Fruit fly (Drosophila melanogaster) whole organism, embryonic: ENCODE measurements around the gene cic.

Experiments used
- Awh ChIP-seq: fragments of 200-800 bp; sonication (Bioruptor generic); IDR thresholded peaks from 2 replicates; pipeline ENCODE4, ENCODE4 v1.3.6; 2022; ENCODE audit warnings: missing biosample characterization, missing genetic modification characterization
- CG10431 ChIP-seq: fragments of 200-800 bp; sonication (Bioruptor generic); optimal IDR thresholded peaks from 3 replicates; lab custom pipeline; 2018; ENCODE audit warnings: missing biosample characterization, mild to moderate bottlenecking, missing genetic modification characterization
- CG10979 ChIP-seq: fragments of 200-800 bp; sonication (Bioruptor generic); optimal IDR thresholded peaks from 2 replicates; lab custom pipeline; 2018; ENCODE audit warnings: missing biosample characterization, mild to moderate bottlenecking, missing genetic modification characterization, moderate library complexity
- CG11085 ChIP-seq: fragments of 200-800 bp; sonication (Bioruptor generic); IDR thresholded peaks from 2 replicates; pipeline ENCODE4 v1.3.6; 2022; ENCODE audit warnings: missing biosample characterization, missing genetic modification characterization
- CG11695 ChIP-seq: fragments of 200-800 bp; sonication (Bioruptor generic); IDR thresholded peaks from 3 replicates; pipeline ENCODE4 v1.3.6; 2022; ENCODE audit warnings: missing biosample characterization, missing genetic modification characterization
- CG12219 ChIP-seq: fragments of 200-800 bp; sonication (Bioruptor generic); optimal IDR thresholded peaks from 3 replicates; lab custom pipeline; 2018; ENCODE audit warnings: missing biosample characterization, mild to moderate bottlenecking, missing genetic modification characterization
- CG12744 ChIP-seq: fragments of 200-800 bp; sonication (Bioruptor generic); optimal IDR thresholded peaks from 2 replicates; lab custom pipeline; 2016; ENCODE audit warnings: missing biosample characterization, missing genetic modification characterization
- CG17829 ChIP-seq: fragments of 200-800 bp; optimal IDR thresholded peaks from 2 replicates; lab custom pipeline; 2019; ENCODE audit warnings: missing biosample characterization, mild to moderate bottlenecking, missing genetic modification characterization, moderate library complexity
- CG18011 ChIP-seq: fragments of 200-800 bp; sonication (Bioruptor generic); optimal IDR thresholded peaks from 2 replicates; lab custom pipeline; 2017; ENCODE audit warnings: missing biosample characterization, missing genetic modification characterization, mild to moderate bottlenecking, moderate library complexity, missing genotype
- CG18262 ChIP-seq: fragments of 200-800 bp; optimal IDR thresholded peaks from 3 replicates; lab custom pipeline; 2019; ENCODE audit warnings: missing biosample characterization, mild to moderate bottlenecking, missing genetic modification characterization, moderate library complexity
- CG2199 ChIP-seq: fragments of 200-800 bp; sonication (Bioruptor generic); IDR thresholded peaks from 3 replicates; pipeline ENCODE4 v1.3.6; 2022; ENCODE audit warnings: missing biosample characterization, missing genetic modification characterization
- CG3163 ChIP-seq: fragments of 200-800 bp; sonication (Bioruptor generic); optimal IDR thresholded peaks from 3 replicates; lab custom pipeline; 2016; ENCODE audit warnings: missing biosample characterization, missing genetic modification characterization
- CG3281 ChIP-seq: fragments of 200-800 bp; sonication (Bioruptor generic); optimal IDR thresholded peaks from 3 replicates; lab custom pipeline; 2017; ENCODE audit warnings: missing biosample characterization, mild to moderate bottlenecking, missing genetic modification characterization
- CG5180 ChIP-seq: fragments of 200-800 bp; sonication (Bioruptor generic); optimal IDR thresholded peaks from 3 replicates; lab custom pipeline; 2017; ENCODE audit warnings: missing biosample characterization, missing genetic modification characterization, mild to moderate bottlenecking, moderate library complexity, missing genetic modification reagents
- CG6765 ChIP-seq: fragments of 200-800 bp; sonication (Bioruptor generic); optimal IDR thresholded peaks from 3 replicates; lab custom pipeline; 2017; ENCODE audit warnings: missing biosample characterization, mild to moderate bottlenecking, missing genetic modification characterization
- CG8765 ChIP-seq: fragments of 200-800 bp; sonication (Bioruptor generic); IDR thresholded peaks from 2 replicates; pipeline ENCODE4 v1.3.6; 2022; ENCODE audit warnings: missing biosample characterization, missing genetic modification characterization
- CG8944 ChIP-seq: fragments of 200-800 bp; sonication (Bioruptor generic); optimal IDR thresholded peaks from 3 replicates; lab custom pipeline; 2016; ENCODE audit warnings: missing biosample characterization, missing genetic modification characterization
- CoRest ChIP-seq: fragments of 200-800 bp; sonication (Bioruptor generic); optimal IDR thresholded peaks from 3 replicates; lab custom pipeline; 2018; ENCODE audit warnings: missing biosample characterization, mild to moderate bottlenecking, missing genetic modification characterization, moderate library complexity
- D19A ChIP-seq: fragments of 200-800 bp; optimal IDR thresholded peaks from 3 replicates; lab custom pipeline; 2019; ENCODE audit warnings: missing biosample characterization, mild to moderate bottlenecking, missing genetic modification characterization, moderate library complexity
- Dip2 ChIP-seq: fragments of 200-800 bp; sonication (Bioruptor generic); IDR thresholded peaks from 2 replicates; pipeline ENCODE4 v1.3.6; 2022; ENCODE audit warnings: missing biosample characterization, missing genetic modification characterization
- Drgx ChIP-seq: fragments of 200-800 bp; sonication (Bioruptor generic); IDR thresholded peaks from 2 replicates; pipeline ENCODE4 v1.3.6; 2022; ENCODE audit warnings: missing biosample characterization, missing genetic modification characterization
- Fer3 ChIP-seq: fragments of 200-800 bp; sonication (Bioruptor generic); optimal IDR thresholded peaks from 2 replicates; lab custom pipeline; 2018; ENCODE audit warnings: missing biosample characterization, mild to moderate bottlenecking, missing genetic modification characterization, moderate library complexity
- Gsc ChIP-seq: fragments of 200-800 bp; sonication (Bioruptor generic); IDR thresholded peaks from 2 replicates; pipeline ENCODE4 v1.3.6; 2022; ENCODE audit warnings: missing biosample characterization, missing genetic modification characterization
- Hr3 ChIP-seq: fragments of 200-800 bp; sonication (Bioruptor generic); optimal IDR thresholded peaks from 3 replicates; lab custom pipeline; 2016; ENCODE audit warnings: missing biosample characterization, missing genetic modification characterization
- Jarid2 ChIP-seq: fragments of 200-800 bp; sonication (Bioruptor generic); optimal IDR thresholded peaks from 3 replicates; lab custom pipeline; 2017; ENCODE audit warnings: mild to moderate bottlenecking, missing biosample characterization, missing genetic modification reagents, missing genetic modification characterization
- Mes4 ChIP-seq: fragments of 200-800 bp; sonication (Bioruptor generic); optimal IDR thresholded peaks from 2 replicates; lab custom pipeline; 2016; ENCODE audit warnings: missing biosample characterization, missing genetic modification characterization
- NK7.1 ChIP-seq: fragments of 200-800 bp; sonication (Bioruptor generic); optimal IDR thresholded peaks from 3 replicates; lab custom pipeline; 2016; ENCODE audit warnings: missing biosample characterization, missing genetic modification characterization
- PHDP ChIP-seq: fragments of 200-800 bp; sonication (Bioruptor generic); optimal IDR thresholded peaks from 3 replicates; lab custom pipeline; 2018; ENCODE audit warnings: missing biosample characterization, mild to moderate bottlenecking, missing genetic modification characterization, moderate library complexity
- Poxn ChIP-seq: fragments of 200-800 bp; sonication (Bioruptor generic); IDR thresholded peaks from 2 replicates; pipeline ENCODE4 v1.3.6; 2022; ENCODE audit warnings: missing biosample characterization, missing genetic modification characterization
- TFAM ChIP-seq: fragments of 200-800 bp; sonication (Bioruptor generic); optimal IDR thresholded peaks from 2 replicates; lab custom pipeline; 2017; ENCODE audit warnings: missing biosample characterization, missing genetic modification characterization, inconsistent platforms
- YL-1 ChIP-seq: fragments of 200-800 bp; sonication (Bioruptor generic); optimal IDR thresholded peaks from 3 replicates; lab custom pipeline; 2017; ENCODE audit warnings: missing biosample characterization, mild to moderate bottlenecking, missing genetic modification characterization
- cg ChIP-seq: fragments of 200-800 bp; sonication (Bioruptor generic); optimal IDR thresholded peaks from 3 replicates; lab custom pipeline; 2019; ENCODE audit warnings: missing biosample characterization, mild to moderate bottlenecking, missing genetic modification characterization, moderate library complexity
- danr ChIP-seq: fragments of 200-800 bp; sonication (Bioruptor generic); IDR thresholded peaks from 2 replicates; pipeline ENCODE4 v1.3.6; 2022; ENCODE audit warnings: missing biosample characterization, missing genetic modification characterization
- emc ChIP-seq: fragments of 200-800 bp; sonication (Bioruptor generic); optimal IDR thresholded peaks from 2 replicates; lab custom pipeline; 2016; ENCODE audit warnings: missing biosample characterization, missing genetic modification characterization
- en ChIP-seq: fragments of 200-800 bp; sonication (Bioruptor generic); optimal IDR thresholded peaks from 2 replicates; lab custom pipeline; 2016; ENCODE audit warnings: missing biosample characterization, missing genetic modification characterization
- ewg ChIP-seq: fragments of 200-800 bp; sonication (Bioruptor generic); optimal IDR thresholded peaks from 3 replicates; lab custom pipeline; 2017; ENCODE audit warnings: mild to moderate bottlenecking, missing biosample characterization, missing genetic modification reagents, missing genetic modification characterization
- jigr1 ChIP-seq: fragments of 200-800 bp; sonication (Bioruptor generic); IDR thresholded peaks from 3 replicates; pipeline ENCODE4 v1.3.6; 2022; ENCODE audit warnings: missing biosample characterization, missing genetic modification characterization
- kah ChIP-seq: fragments of 200-800 bp; sonication (Bioruptor generic); optimal IDR thresholded peaks from 2 replicates; lab custom pipeline; 2018; ENCODE audit warnings: missing biosample characterization, mild to moderate bottlenecking, missing genetic modification characterization
- lola ChIP-seq, 3 experiments: fragments of >200 bp in 2 of 3; fragments of 200-800 bp in 1 of 3; sonication (Bioruptor generic) in 1 of 3; optimal IDR thresholded peaks; 2 replicates each; lab custom pipeline; 2017 to 2019; ENCODE audit warnings: missing biosample characterization in 3 of 3, missing genetic modification characterization in 3 of 3, mild to moderate bottlenecking in 1 of 3, moderate library complexity in 1 of 3
- pb ChIP-seq: fragments of 200-800 bp; sonication (Bioruptor generic); optimal IDR thresholded peaks from 3 replicates; lab custom pipeline; 2016; ENCODE audit warnings: missing biosample characterization, missing genetic modification characterization
- phol ChIP-seq: fragments of 200-800 bp; sonication (Bioruptor generic); optimal IDR thresholded peaks from 3 replicates; lab custom pipeline; 2018; ENCODE audit warnings: missing biosample characterization, mild to moderate bottlenecking, missing genetic modification characterization, moderate library complexity
- pnt ChIP-seq: fragments of 200-800 bp; sonication (Bioruptor generic); optimal IDR thresholded peaks from 3 replicates; lab custom pipeline; 2016; ENCODE audit warnings: missing biosample characterization, missing genetic modification characterization
- schlank ChIP-seq: fragments of 200-800 bp; sonication (Bioruptor generic); optimal IDR thresholded peaks from 2 replicates; lab custom pipeline; 2018; ENCODE audit warnings: missing biosample characterization, mild to moderate bottlenecking, missing genetic modification characterization
- sima ChIP-seq: fragments of 200-800 bp; sonication (Bioruptor generic); optimal IDR thresholded peaks from 2 replicates; lab custom pipeline; 2016; ENCODE audit warnings: missing biosample characterization, missing genetic modification characterization
- sr ChIP-seq: fragments of 200-800 bp; sonication (Bioruptor generic); IDR thresholded peaks from 3 replicates; pipeline ENCODE4 v1.3.6; 2022; ENCODE audit warnings: missing biosample characterization, missing genetic modification characterization
- stc ChIP-seq: fragments of 200-800 bp; sonication (Bioruptor generic); IDR thresholded peaks from 2 replicates; pipeline ENCODE4 v1.3.6; 2022; ENCODE audit warnings: missing biosample characterization, missing genetic modification characterization
- tll ChIP-seq, 2 experiments: fragments of 200-800 bp in 1 of 2; fragments of >200 bp in 1 of 2; sonication (Bioruptor generic) in 1 of 2; optimal IDR thresholded peaks; 2 replicates each; lab custom pipeline; 2017 to 2019; ENCODE audit warnings: missing biosample characterization in 2 of 2, missing genetic modification characterization in 2 of 2, mild to moderate bottlenecking in 1 of 2, moderate library complexity in 1 of 2
- trem ChIP-seq: fragments of 200-800 bp; optimal IDR thresholded peaks from 3 replicates; lab custom pipeline; 2019; ENCODE audit warnings: missing biosample characterization, mild to moderate bottlenecking, missing genetic modification characterization, moderate library complexity
- trh ChIP-seq: fragments of 200-800 bp; sonication (Bioruptor generic); optimal IDR thresholded peaks from 2 replicates; lab custom pipeline; 2016; ENCODE audit warnings: missing biosample characterization, missing genetic modification characterization
- zfh1 ChIP-seq: fragments of 200-800 bp; sonication (Bioruptor generic); IDR thresholded peaks from 3 replicates; pipeline ENCODE4 v1.3.6; 2022; ENCODE audit warnings: missing biosample characterization, missing genetic modification characterization

cic gene

DNA sequence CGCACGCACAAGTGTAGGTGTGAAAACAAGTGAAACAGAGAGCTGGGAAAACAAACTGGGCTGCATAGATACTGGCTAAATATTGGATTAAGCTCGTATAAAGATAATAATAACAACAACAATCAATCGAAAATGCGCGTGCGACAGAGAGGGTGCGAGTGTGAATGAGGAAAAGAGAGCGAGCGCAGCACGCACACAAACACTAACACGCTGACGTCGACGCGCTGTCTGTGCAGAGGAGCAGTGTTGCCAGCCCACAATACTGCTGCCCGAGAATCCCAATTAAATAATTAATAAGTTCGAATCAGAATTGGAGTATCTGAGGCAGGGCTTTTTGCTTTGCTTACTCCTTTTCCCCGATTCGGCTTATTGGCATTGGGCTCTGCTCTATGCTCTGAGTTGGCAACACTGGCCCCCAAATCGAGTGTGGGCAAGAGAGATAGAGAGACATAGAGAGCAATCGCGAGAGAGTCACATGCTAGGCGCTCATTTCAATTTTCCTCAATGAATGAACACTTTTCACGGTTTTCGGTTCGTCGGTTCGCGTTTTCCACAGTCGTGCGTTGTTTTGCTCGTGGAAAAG lies 523 bp downstream of the cic start (continued):
- TF ChIP-seq Dip2 (no peak), CG2199 (GFP tag; lab: Robert Waterston, UW) (peak; percentile 77; the same call in 2 of the 3 replicates), TFAM (GFP tag; lab: Kevin White, UChicago) (peak; percentile 45), zfh1 (peak; percentile 91), sr (GFP tag; lab: Robert Waterston, UW) (peak; percentile 71; the same call in 1 of the 3 replicates), tll (GFP tag; optimal IDR thresholded peaks at IDR 0.05; lab: Kevin White, UChicago) (no peak), Jarid2 (peak; percentile 83), CG3281 (GFP tag; lab: Kevin White, UChicago) (peak; percentile 81), danr (GFP tag; lab: Robert Waterston, UW) (peak; percentile 64), cg (GFP tag; lab: Kevin White, UChicago) (peak; percentile 86), sima (GFP tag; lab: Kevin White, UChicago) (peak; percentile 42), CG6765 (peak; percentile 43), NK7.1 (peak; percentile 41), Poxn (peak; percentile 60; the same call in 1 of the 2 replicates), CG5180 (GFP tag; lab: Kevin White, UChicago) (peak; percentile 27), CG12744 (GFP tag; lab: Kevin White, UChicago) (peak; percentile 67), CG18011 (GFP tag; lab: Kevin White, UChicago) (peak; percentile 80), schlank (tag; lab: Kevin White, UChicago) (peak; percentile 80), D19A (tag; lab: Kevin White, UChicago) (peak; percentile 43), CG11695 (peak; percentile 90), trh (no peak), CG17829 (tag; lab: Kevin White, UChicago) (peak; percentile 48), CG18262 (peak; percentile 71), phol (tag; lab: Kevin White, UChicago) (peak; percentile 76), pnt (peak; percentile 76), lola (GFP tag; optimal IDR thresholded peaks at IDR 0.05; lab: Kevin White, UChicago) (peak in 1 of 3 experiments; percentile 35), Fer3 (tag; lab: Kevin White, UChicago) (peak; percentile 85), Gsc (GFP tag; lab: Robert Waterston, UW) (no peak), CG12219 (GFP tag; lab: Kevin White, UChicago) (peak; percentile 70), CoRest (peak; percentile 63), CG8944 (GFP tag; lab: Kevin White, UChicago) (peak; percentile 85), Hr3 (GFP tag; lab: Kevin White, UChicago) (peak; percentile 54), pb (GFP tag; lab: Kevin White, UChicago) (peak; percentile 33), CG10979 (tag; lab: Kevin White, UChicago) (peak; percentile 72), kah (GFP tag; lab: Kevin White, UChicago) (peak; percentile 5), en (peak; percentile 77), CG3163 (GFP tag; lab: Kevin White, UChicago) (peak; percentile 41), CG10431 (GFP tag; lab: Kevin White, UChicago) (no peak), Drgx (GFP tag; lab: Robert Waterston, UW) (peak; percentile 96), PHDP (tag; lab: Kevin White, UChicago) (peak; percentile 78), ewg (peak; percentile 77), emc (peak; percentile 61), CG11085 (GFP tag; lab: Robert Waterston, UW) (peak; percentile 82), trem (tag; lab: Kevin White, UChicago) (peak; percentile 49), Mes4 (GFP tag; lab: Kevin White, UChicago) (peak; percentile 73), jigr1 (peak; percentile 62; the same call in 2 of the 3 replicates), Awh (GFP tag; lab: Robert Waterston, UW) (peak; percentile 92), YL-1 (GFP tag; lab: Kevin White, UChicago) (peak; percentile 4), CG8765 (GFP tag; lab: Robert Waterston, UW) (peak; percentile 87), stc (GFP tag; lab: Robert Waterston, UW) (peak; percentile 89)
